Fruit fly (Drosophila melanogaster): ENCODE data around the gene CG8312.

Gene CG8312

dm6 chr3R:9613124-9613523 is 22.0 kb downstream of the CG8312 start (continued):
- TF ChIP-seq br (GFP tag; optimal IDR thresholded peaks at IDR 0.05), result peak; percentile 88
- peak; percentile 70 for TF ChIP-seq CG32264 (GFP tag; optimal IDR thresholded peaks at IDR 0.05)
- peak; percentile 81 for TF ChIP-seq OdsH (GFP tag; optimal IDR thresholded peaks at IDR 0.05)
- peak; percentile 18 for TF ChIP-seq Jra (GFP tag; optimal IDR thresholded peaks at IDR 0.05)
- peak; percentile 77 for TF ChIP-seq Rel (GFP tag; optimal IDR thresholded peaks at IDR 0.05)
- TF ChIP-seq Rel (tag; optimal IDR thresholded peaks at IDR 0.05), result no peak
- TF ChIP-seq tai (GFP tag; optimal IDR thresholded peaks at IDR 0.05), result peak; percentile 55
- TF ChIP-seq CrebA (GFP tag; optimal IDR thresholded peaks at IDR 0.05; ENCODE audit: borderline replicate concordance), result peak; percentile 26
- TF ChIP-seq woc (GFP tag; optimal IDR thresholded peaks at IDR 0.05), result peak; percentile 71
- peak; percentile 86 for TF ChIP-seq Hnf4 (GFP tag; optimal IDR thresholded peaks at IDR 0.05)

dm6 chr3R:9618331-9618730 is 27.2 kb downstream of the CG8312 start:
- no peak for TF ChIP-seq GATAd (GFP tag; optimal IDR thresholded peaks at IDR 0.05)
- TF ChIP-seq rgr (GFP tag; optimal IDR thresholded peaks at IDR 0.05), result peak; percentile 32
- TF ChIP-seq CG9705 (GFP tag; optimal IDR thresholded peaks at IDR 0.05), result no peak
- TF ChIP-seq foxo (GFP tag; optimal IDR thresholded peaks at IDR 0.05), result peak in 1 of 2 experiments; percentile 61
- peak; percentile 46 for TF ChIP-seq Hnf4 (GFP tag; optimal IDR thresholded peaks at IDR 0.05)
- no peak for TF ChIP-seq brk (GFP tag; optimal IDR thresholded peaks at IDR 0.05)
- TF ChIP-seq dl (GFP tag; optimal IDR thresholded peaks at IDR 0.05; ENCODE audit: insufficient read depth in 1 of 2, partially characterized antibody in 2 of 2), result no peak
- peak; percentile 7 for TF ChIP-seq sv (GFP tag; optimal IDR thresholded peaks at IDR 0.05)
- no peak for TF ChIP-seq Hr78 (GFP tag; optimal IDR thresholded peaks at IDR 0.05)
- no peak for TF ChIP-seq Abd-B (GFP tag; optimal IDR thresholded peaks at IDR 0.05)
- no peak for TF ChIP-seq sage (GFP tag; optimal IDR thresholded peaks at IDR 0.05)
- no peak for TF ChIP-seq Dif (GFP tag; optimal IDR thresholded peaks at IDR 0.05; ENCODE audit: partially characterized antibody)
- TF ChIP-seq woc (GFP tag; optimal IDR thresholded peaks at IDR 0.05), result no peak
- peak; percentile 44 for TF ChIP-seq br (GFP tag; optimal IDR thresholded peaks at IDR 0.05)
- TF ChIP-seq tai (GFP tag; optimal IDR thresholded peaks at IDR 0.05), result no peak
- peak; percentile 48 for TF ChIP-seq HLH106 (tag; optimal IDR thresholded peaks at IDR 0.05)
- TF ChIP-seq dsf (GFP tag; optimal IDR thresholded peaks at IDR 0.05; ENCODE audit: borderline replicate concordance), result no peak
- peak; percentile 44 for TF ChIP-seq dmrt93B (GFP tag; optimal IDR thresholded peaks at IDR 0.05)
- no peak for TF ChIP-seq N (GFP tag; optimal IDR thresholded peaks at IDR 0.05)
- TF ChIP-seq Sp1 (GFP tag; optimal IDR thresholded peaks at IDR 0.05), result no peak
- TF ChIP-seq h (GFP tag; optimal IDR thresholded peaks at IDR 0.05), result peak; percentile 57
- TF ChIP-seq Vsx2 (GFP tag; optimal IDR thresholded peaks at IDR 0.05; ENCODE audit: partially characterized antibody), result no peak
- no peak for TF ChIP-seq pan (optimal IDR thresholded peaks at IDR 0.05)
- TF ChIP-seq psq (GFP tag; optimal IDR thresholded peaks at IDR 0.05), result no peak
- no peak for TF ChIP-seq CrebA (GFP tag; optimal IDR thresholded peaks at IDR 0.05; ENCODE audit: borderline replicate concordance)
- TF ChIP-seq ey (GFP tag; optimal IDR thresholded peaks at IDR 0.05), result peak; percentile 55
- no peak for TF ChIP-seq Jra (GFP tag; optimal IDR thresholded peaks at IDR 0.05)
- TF ChIP-seq Rel (GFP tag; optimal IDR thresholded peaks at IDR 0.05), result no peak
- no peak for TF ChIP-seq Rel (tag; optimal IDR thresholded peaks at IDR 0.05)
- no peak for TF ChIP-seq Hr83 (GFP tag; optimal IDR thresholded peaks at IDR 0.05; ENCODE audit: poor library complexity, severe bottlenecking)
- TF ChIP-seq Dfd (GFP tag; optimal IDR thresholded peaks at IDR 0.05), result no peak
- TF ChIP-seq Myc (optimal IDR thresholded peaks at IDR 0.05), result no peak
- TF ChIP-seq usp (GFP tag; optimal IDR thresholded peaks at IDR 0.05), result no peak
- TF ChIP-seq jim (GFP tag; optimal IDR thresholded peaks at IDR 0.05), result no peak
- TF ChIP-seq lola (GFP tag; optimal IDR thresholded peaks at IDR 0.05), result no peak
- peak; percentile 24 for TF ChIP-seq OdsH (GFP tag; optimal IDR thresholded peaks at IDR 0.05)
- no peak for TF ChIP-seq Mio (GFP tag; optimal IDR thresholded peaks at IDR 0.05)
- TF ChIP-seq CG32264 (GFP tag; optimal IDR thresholded peaks at IDR 0.05), result no peak
- TF ChIP-seq fru (GFP tag; optimal IDR thresholded peaks at IDR 0.05), result peak; percentile 48

dm6 chr3R:9620278-9620677 is 29.2 kb downstream of the CG8312 start:
- TF ChIP-seq pan (optimal IDR thresholded peaks at IDR 0.05) (no peak), dl (GFP tag; optimal IDR thresholded peaks at IDR 0.05; ENCODE audit: insufficient read depth in 1 of 2, partially characterized antibody in 2 of 2) (no peak), HLH106 (tag; optimal IDR thresholded peaks at IDR 0.05) (no peak), foxo (GFP tag; optimal IDR thresholded peaks at IDR 0.05) (no peak), N (GFP tag; optimal IDR thresholded peaks at IDR 0.05) (no peak), Vsx2 (GFP tag; optimal IDR thresholded peaks at IDR 0.05; ENCODE audit: partially characterized antibody) (no peak), woc (GFP tag; optimal IDR thresholded peaks at IDR 0.05) (no peak)

All from whole organism, wandering third instar larva.